Worm (Caenorhabditis elegans) whole organism, young adult: ENCODE measurements around the gene K03B8.4.

ENCODE experiments used
- B0019.2 ChIP-seq: fragments of 200-800 bp; sonication (Bioruptor generic); conservative IDR thresholded peaks from 2 replicates; pipeline ENCODE4 v1.3.6; 2022; ENCODE audit warnings: missing genetic modification reagents, missing genetic modification characterization, missing compliant biosample characterization
- C17E4.6 ChIP-seq: fragments of 200-800 bp; sonication (Bioruptor generic); IDR thresholded peaks from 2 replicates; pipeline ENCODE4 v1.3.6; 2022; ENCODE audit warnings: missing genetic modification reagents, missing genetic modification characterization, missing compliant biosample characterization
- F10E7.11 ChIP-seq: sonication (generic microtip); optimal IDR thresholded peaks from 2 replicates; lab custom pipeline; 2017; ENCODE audit warnings: mild to moderate bottlenecking, missing genetic modification characterization, moderate library complexity, missing compliant biosample characterization
- F39B2.1 ChIP-seq: fragments of 200-800 bp; sonication (Bioruptor generic); IDR thresholded peaks from 2 replicates; pipeline ENCODE4 v1.3.6; 2022; ENCODE audit warnings: missing genetic modification reagents, missing genetic modification characterization, missing compliant biosample characterization
- F49E8.2 ChIP-seq: sonication (generic microtip); optimal IDR thresholded peaks from 3 replicates; lab custom pipeline; 2017; ENCODE audit warnings: missing genetic modification characterization, mild to moderate bottlenecking, missing compliant biosample characterization, antibody characterized with exemption, moderate library complexity; ENCODE audit not compliant: insufficient read depth
- F52B5.7 ChIP-seq: sonication (generic microtip); optimal IDR thresholded peaks from 2 replicates; lab custom pipeline; 2016; ENCODE audit warnings: mild to moderate bottlenecking, missing genetic modification characterization, missing compliant biosample characterization
- F57A8.1 ChIP-seq: fragments of 200-800 bp; sonication (Bioruptor generic); optimal IDR thresholded peaks from 2 replicates; lab custom pipeline; 2018; ENCODE audit warnings: mild to moderate bottlenecking, missing genetic modification characterization, moderate library complexity, missing compliant biosample characterization
- F57C9.4 ChIP-seq: sonication (generic microtip); optimal IDR thresholded peaks from 2 replicates; lab custom pipeline; 2017; ENCODE audit warnings: mild to moderate bottlenecking, missing genetic modification characterization, missing compliant biosample characterization
- T07F8.4 ChIP-seq: sonication (generic microtip); optimal IDR thresholded peaks from 2 replicates; lab custom pipeline; 2016; ENCODE audit warnings: mild to moderate bottlenecking, missing genetic modification characterization, moderate library complexity, missing compliant biosample characterization
- Y79H2A.3 ChIP-seq: fragments of 200-800 bp; sonication (Bioruptor generic); conservative IDR thresholded peaks from 2 replicates; pipeline ENCODE4 v1.3.6; 2022; ENCODE audit warnings: missing genetic modification reagents, missing genetic modification characterization, missing compliant biosample characterization
- ZK185.1 ChIP-seq: sonication (generic microtip); optimal IDR thresholded peaks from 2 replicates; lab custom pipeline; 2016; ENCODE audit warnings: mild to moderate bottlenecking, missing genetic modification characterization, missing compliant biosample characterization; ENCODE audit not compliant: poor library complexity, severe bottlenecking
- athp-1 ChIP-seq: sonication (generic microtip); optimal IDR thresholded peaks from 2 replicates; lab custom pipeline; 2017; ENCODE audit warnings: mild to moderate bottlenecking, missing genetic modification characterization, missing compliant biosample characterization
- attf-3 ChIP-seq: fragments of 200-800 bp; sonication (Bioruptor generic); conservative IDR thresholded peaks from 2 replicates; pipeline ENCODE4 v1.3.6; 2022; ENCODE audit warnings: missing genetic modification reagents, missing genetic modification characterization, missing compliant biosample characterization
- bed-1 ChIP-seq: fragments of 200-800 bp; sonication (Bioruptor generic); IDR thresholded peaks from 2 replicates; pipeline ENCODE4 v1.3.6; 2022; ENCODE audit warnings: missing genetic modification reagents, missing genetic modification characterization, missing compliant biosample characterization
- bed-2 ChIP-seq: fragments of 200-800 bp; sonication (Bioruptor generic); IDR thresholded peaks from 2 replicates; pipeline ENCODE4 v1.3.6; 2022; ENCODE audit warnings: missing genetic modification reagents, missing genetic modification characterization, missing compliant biosample characterization
- cebp-2 ChIP-seq: fragments of 200-800 bp; sonication (Bioruptor generic); IDR thresholded peaks from 2 replicates; pipeline ENCODE4 v1.3.6; 2022; ENCODE audit warnings: missing genetic modification characterization, missing compliant biosample characterization
- ceh-27 ChIP-seq: fragments of 200-800 bp; sonication (Bioruptor generic); optimal IDR thresholded peaks from 2 replicates; lab custom pipeline; 2018; ENCODE audit warnings: mild to moderate bottlenecking, missing genetic modification characterization, moderate library complexity, missing compliant biosample characterization
- ceh-40 ChIP-seq: fragments of 200-800 bp; sonication (Bioruptor generic); IDR thresholded peaks from 2 replicates; pipeline ENCODE4 v1.3.6; 2022; ENCODE audit warnings: missing genetic modification characterization, missing compliant biosample characterization
- ceh-79 ChIP-seq: sonication (generic microtip); optimal IDR thresholded peaks from 2 replicates; lab custom pipeline; 2017; ENCODE audit warnings: mild to moderate bottlenecking, missing genetic modification characterization, missing compliant biosample characterization
- egl-44 ChIP-seq: fragments of 200-800 bp; sonication (Bioruptor generic); IDR thresholded peaks from 2 replicates; pipeline ENCODE4 v1.3.6; 2022; ENCODE audit warnings: missing genetic modification reagents, missing genetic modification characterization, missing compliant biosample characterization
- egrh-3 ChIP-seq: fragments of 200-800 bp; sonication (Bioruptor generic); IDR thresholded peaks from 2 replicates; pipeline ENCODE4 v1.3.6; 2022; ENCODE audit warnings: missing genetic modification reagents, missing genetic modification characterization, missing compliant biosample characterization
- gei-17 ChIP-seq: fragments of 200-800 bp; sonication (Bioruptor generic); optimal IDR thresholded peaks from 2 replicates; lab custom pipeline; 2018; ENCODE audit warnings: mild to moderate bottlenecking, missing genetic modification characterization, missing compliant biosample characterization
- hlh-12 ChIP-seq: sonication (generic microtip); optimal IDR thresholded peaks from 2 replicates; lab custom pipeline; 2016; ENCODE audit warnings: missing genetic modification characterization, missing compliant biosample characterization
- lag-1 ChIP-seq: fragments of 200-800 bp; sonication (Bioruptor generic); IDR thresholded peaks from 2 replicates; pipeline ENCODE4 v1.3.6; 2022; ENCODE audit warnings: missing genetic modification reagents, missing genetic modification characterization, missing compliant biosample characterization
- madf-3 ChIP-seq: fragments of 200-800 bp; sonication (Bioruptor generic); IDR thresholded peaks from 2 replicates; pipeline ENCODE4 v1.3.6; 2022; ENCODE audit warnings: missing genetic modification reagents, missing genetic modification characterization, missing compliant biosample characterization
- nfyb-1 ChIP-seq: fragments of 200-800 bp; sonication (Bioruptor generic); IDR thresholded peaks from 2 replicates; pipeline ENCODE4 v1.3.6; 2022; ENCODE audit warnings: missing genetic modification reagents, missing genetic modification characterization, missing compliant biosample characterization
- nhr-120 ChIP-seq: fragments of 200-800 bp; sonication (Bioruptor generic); IDR thresholded peaks from 2 replicates; pipeline ENCODE4 v1.3.6; 2022; ENCODE audit warnings: missing genetic modification characterization, missing compliant biosample characterization
- nhr-179 ChIP-seq: sonication (generic microtip); optimal IDR thresholded peaks from 2 replicates; lab custom pipeline; 2016; ENCODE audit warnings: mild to moderate bottlenecking, missing genetic modification characterization, missing compliant biosample characterization
- nhr-27 ChIP-seq: fragments of 200-800 bp; sonication (Bioruptor generic); optimal IDR thresholded peaks from 2 replicates; lab custom pipeline; 2018; ENCODE audit warnings: mild to moderate bottlenecking, missing genetic modification characterization, moderate library complexity, missing compliant biosample characterization
- nhr-90 ChIP-seq: sonication (generic microtip); optimal IDR thresholded peaks from 2 replicates; lab custom pipeline; 2016; ENCODE audit warnings: missing genotype, mild to moderate bottlenecking, missing genetic modification characterization, missing compliant biosample characterization
- sea-2 ChIP-seq: fragments of 200-800 bp; sonication (Bioruptor generic); IDR thresholded peaks from 2 replicates; pipeline ENCODE4 v1.3.6; 2022; ENCODE audit warnings: missing genetic modification characterization, missing compliant biosample characterization
- snpc-3.4 ChIP-seq: sonication (generic microtip); optimal IDR thresholded peaks from 2 replicates; lab custom pipeline; 2017; ENCODE audit warnings: missing genetic modification characterization, mild to moderate bottlenecking, missing compliant biosample characterization, antibody characterized with exemption, moderate library complexity, missing genotype, missing genetic modification reagents
- tbp1 ChIP-seq: fragments of 200-800 bp; sonication (Bioruptor generic); optimal IDR thresholded peaks from 2 replicates; lab custom pipeline; 2018; ENCODE audit warnings: mild to moderate bottlenecking, missing genetic modification characterization, missing compliant biosample characterization
- tbx-9 ChIP-seq: sonication (generic microtip); optimal IDR thresholded peaks from 2 replicates; lab custom pipeline; 2016; ENCODE audit warnings: borderline replicate concordance, missing genetic modification characterization, inconsistent platforms, missing compliant biosample characterization
- tlf-1 ChIP-seq: fragments of 200-800 bp; sonication (Bioruptor generic); optimal IDR thresholded peaks from 2 replicates; lab custom pipeline; 2018; ENCODE audit warnings: mild to moderate bottlenecking, missing genetic modification characterization, missing compliant biosample characterization
- unc-62 ChIP-seq: fragments of 150-350 bp; optimal IDR thresholded peaks from 2 replicates; lab custom pipeline; 2014; ENCODE audit warnings: missing biosample characterization, missing genetic modification reagents, missing genetic modification characterization
- zfh-2 ChIP-seq: fragments of 200-800 bp; sonication (Bioruptor generic); conservative IDR thresholded peaks from 2 replicates; pipeline ENCODE4 v1.3.6; 2022; ENCODE audit warnings: missing genetic modification reagents, missing genetic modification characterization, missing compliant biosample characterization
- ztf-18 ChIP-seq: sonication (generic microtip); optimal IDR thresholded peaks from 2 replicates; lab custom pipeline; 2016; ENCODE audit warnings: missing genotype, mild to moderate bottlenecking, missing genetic modification characterization, missing compliant biosample characterization
- ztf-22 ChIP-seq: fragments of 200-800 bp; sonication (Bioruptor generic); optimal IDR thresholded peaks from 2 replicates; lab custom pipeline; 2018; ENCODE audit warnings: mild to moderate bottlenecking, missing genetic modification characterization, moderate library complexity, missing compliant biosample characterization
- ztf-25 ChIP-seq: fragments of 200-800 bp; sonication (Bioruptor generic); IDR thresholded peaks from 2 replicates; pipeline ENCODE4 v1.3.6; 2022; ENCODE audit warnings: missing genetic modification reagents, missing genetic modification characterization, missing compliant biosample characterization
- ztf-28 ChIP-seq: fragments of 200-800 bp; sonication (Bioruptor generic); IDR thresholded peaks from 2 replicates; pipeline ENCODE4 v1.3.6; 2022; ENCODE audit warnings: missing genetic modification reagents, missing genetic modification characterization, missing compliant biosample characterization

K03B8.4 gene

DNA sequence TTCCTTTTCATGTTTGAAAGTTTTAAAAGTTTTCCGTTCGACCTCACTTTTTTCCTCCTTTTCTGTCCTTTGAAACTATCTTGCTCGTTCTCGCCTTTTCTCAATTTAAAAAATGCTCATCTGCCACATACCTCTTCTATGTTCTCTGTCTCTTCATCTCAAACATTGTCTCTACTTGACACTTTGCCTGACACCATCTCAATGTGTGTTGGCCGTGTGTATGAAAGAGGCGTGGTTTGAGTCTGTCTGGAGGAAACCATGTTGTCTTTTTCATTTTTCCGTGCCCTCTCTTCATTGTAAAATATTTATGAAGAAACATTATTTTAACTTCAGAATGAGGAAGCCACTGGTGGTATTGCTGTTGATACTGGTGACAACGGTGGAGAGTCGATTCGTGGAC, 12.3 kb upstream of the K03B8.4 start, which contains the start of gene K03B8.6:
Gene K03B8.6, plus strand, starts transcription at position 334 of the 400 bp plus-strand sequence.
- TF ChIP-seq F52B5.7 (tag; lab: Kevin White, UChicago) (no peak), lag-1 (GFP tag; lab: Robert Waterston, UW) (no peak), T07F8.4 (tag; lab: Kevin White, UChicago) (no peak), bed-1 (GFP tag; lab: Robert Waterston, UW) (no peak), F57C9.4 (tag; lab: Kevin White, UChicago) (no peak), attf-3 (GFP tag; lab: Robert Waterston, UW) (no peak), tbp1 (no peak)

DNA sequence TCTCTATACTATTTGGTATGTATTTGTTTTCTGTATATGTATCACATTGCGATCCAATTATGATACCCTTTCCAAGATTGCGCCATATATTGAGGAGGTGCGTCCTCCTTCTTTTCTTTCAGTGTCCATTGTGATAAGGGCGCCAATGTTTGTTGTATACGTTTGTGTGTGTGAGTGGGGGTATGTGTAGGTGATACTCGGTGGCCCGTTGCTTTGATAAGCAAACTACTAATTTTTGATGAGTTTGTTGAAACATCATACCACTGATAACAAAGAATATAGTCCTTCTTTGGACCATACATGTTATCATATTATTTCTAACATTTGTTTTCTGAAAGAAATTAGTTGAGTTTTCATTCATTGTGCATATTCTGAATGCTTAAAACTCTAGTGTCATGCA, 8.8 kb upstream of the K03B8.4 start:
- TF ChIP-seq ztf-22 (GFP tag; lab: Kevin White, UChicago), result no peak
- TF ChIP-seq F52B5.7 (tag; lab: Kevin White, UChicago), result no peak
- TF ChIP-seq madf-3, result no peak
- TF ChIP-seq lag-1 (GFP tag; lab: Robert Waterston, UW), result no peak
- TF ChIP-seq unc-62 (GFP tag; lab: Kevin White, UChicago), result no peak
- TF ChIP-seq ceh-27, result no peak
- no peak for TF ChIP-seq F49E8.2 (tag; lab: Kevin White, UChicago)
- no peak for TF ChIP-seq cebp-2
- no peak for TF ChIP-seq B0019.2
- TF ChIP-seq, all 124 proteins: peak for 0

DNA sequence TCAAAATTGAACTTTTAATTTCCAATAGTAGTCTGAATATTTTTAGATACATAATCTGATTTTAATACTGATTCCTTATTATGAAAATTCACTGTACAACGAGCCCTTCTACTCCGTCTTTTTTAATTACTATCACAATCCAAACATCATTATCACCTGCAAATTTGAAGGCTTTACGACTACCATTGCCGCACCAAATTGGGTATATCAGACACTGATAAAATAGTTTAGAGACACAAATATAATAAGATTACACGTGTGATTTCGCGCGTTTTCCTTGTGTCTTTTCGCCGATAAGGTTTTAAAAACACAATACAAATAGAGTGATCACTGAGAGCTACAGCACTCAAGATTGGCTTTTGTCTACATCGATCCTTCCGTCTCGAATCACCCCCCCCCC, 8.1 kb upstream of the K03B8.4 start:
- TF ChIP-seq nfyb-1 (no peak), C17E4.6 (GFP tag; lab: Robert Waterston, UW) (no peak), ceh-27 (no peak), tlf-1 (no peak), snpc-3.4 (no peak), nhr-179 (tag; lab: Kevin White, UChicago) (no peak), zfh-2 (no peak), ZK185.1 (tag; lab: Kevin White, UChicago) (no peak), athp-1 (no peak), egrh-3 (no peak), F10E7.11 (tag; lab: Kevin White, UChicago) (no peak), F39B2.1 (GFP tag; lab: Robert Waterston, UW) (no peak), egl-44 (GFP tag; lab: Robert Waterston, UW) (no peak), bed-2 (GFP tag; lab: Robert Waterston, UW) (no peak), attf-3 (GFP tag; lab: Robert Waterston, UW) (no peak), ztf-28 (GFP tag; lab: Robert Waterston, UW) (no peak), ztf-25 (GFP tag; lab: Robert Waterston, UW) (no peak), hlh-12 (tag; lab: Kevin White, UChicago) (no peak), ztf-18 (tag; lab: Kevin White, UChicago) (no peak)

DNA sequence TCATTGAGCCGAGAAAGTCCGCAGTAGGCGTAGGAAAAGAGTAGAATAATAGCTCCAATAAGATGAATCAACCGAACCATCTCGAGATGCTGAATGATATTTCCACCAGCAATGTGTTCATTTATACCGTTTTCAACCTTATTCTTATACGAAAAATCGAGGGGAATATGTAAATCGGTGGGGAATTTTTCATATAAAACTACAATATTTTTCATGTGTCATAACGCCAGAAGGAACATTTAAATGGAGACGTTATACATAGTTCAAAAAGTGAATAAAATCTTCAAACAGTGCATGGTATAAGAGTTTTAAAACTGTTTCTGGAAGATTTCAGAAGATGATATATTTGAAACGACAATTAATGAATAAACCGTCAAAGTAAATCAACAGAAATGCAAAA, 7.7 kb upstream of the K03B8.4 start, which contains the start of gene nas-19:
Gene nas-19, minus strand, starts transcription at position 101 of the 400 bp plus-strand sequence.
- TF ChIP-seq nhr-27 (tag; lab: Kevin White, UChicago) (no peak), ztf-18 (tag; lab: Kevin White, UChicago) (no peak), madf-3 (no peak), gei-17 (GFP tag; lab: Kevin White, UChicago) (no peak), sea-2 (GFP tag; lab: Robert Waterston, UW) (no peak), ceh-40 (GFP tag; lab: Robert Waterston, UW) (no peak), F57A8.1 (GFP tag; lab: Kevin White, UChicago) (no peak), Y79H2A.3 (GFP tag; lab: Robert Waterston, UW) (no peak), bed-2 (GFP tag; lab: Robert Waterston, UW) (no peak), ceh-27 (no peak), ceh-79 (no peak), tlf-1 (no peak), zfh-2 (no peak), tbx-9 (no peak), nhr-120 (GFP tag; lab: Robert Waterston, UW) (no peak), nhr-90 (no peak), attf-3 (GFP tag; lab: Robert Waterston, UW) (no peak), nfyb-1 (no peak)
